Worm (Caenorhabditis elegans) whole organism, L4 larva: ENCODE data around the gene F13E6.2.

Source experiments
- ceh-82 ChIP-seq: sonication (generic microtip); optimal IDR thresholded peaks from 2 replicates; lab custom pipeline; 2017; ENCODE audit warnings: missing biosample characterization, missing genetic modification characterization
- ces-1 ChIP-seq: fragments of 150-350 bp; sonication (generic microtip); optimal IDR thresholded peaks from 4 replicates; lab custom pipeline; 2014; ENCODE audit warnings: missing biosample characterization, missing genetic modification reagents, missing genetic modification characterization
- lin-1 ChIP-seq: fragments of 200-800 bp; sonication (Bioruptor generic); IDR thresholded peaks from 2 replicates; pipeline ENCODE4 v1.3.6; 2022; ENCODE audit warnings: missing genetic modification reagents, missing genetic modification characterization, missing compliant biosample characterization
- lin-13 ChIP-seq: fragments of 150-350 bp; optimal IDR thresholded peaks from 2 replicates; lab custom pipeline; 2014; ENCODE audit warnings: missing biosample characterization, missing genetic modification reagents, missing genetic modification characterization
- lir-3 ChIP-seq: sonication (generic microtip); optimal IDR thresholded peaks from 2 replicates; lab custom pipeline; 2016; ENCODE audit warnings: mild to moderate bottlenecking, missing genetic modification characterization, missing compliant biosample characterization
- lsy-2 ChIP-seq, 2 experiments: fragments of 150-350 bp in 1 of 2; sonication (generic microtip) in 1 of 2; optimal IDR thresholded peaks; 2 replicates each; lab custom pipeline; 2014 to 2017; ENCODE audit warnings: missing biosample characterization in 2 of 2, missing genetic modification characterization in 2 of 2
- mep-1 ChIP-seq: fragments of 150-350 bp; sonication (generic microtip); optimal IDR thresholded peaks from 3 replicates; lab custom pipeline; 2014; ENCODE audit warnings: missing biosample characterization, missing genetic modification characterization
- pha-4 ChIP-seq, 2 experiments: fragments of 150-350 bp in 1 of 2; fragments of 200-800 bp in 1 of 2; sonication (Bioruptor generic) in 1 of 2; IDR thresholded peaks in 1 of 2; optimal IDR thresholded peaks in 1 of 2; 2 replicates each; pipeline versions ENCODE4 v1.3.6 to Lab custom; 2014 to 2022; ENCODE audit warnings: missing genetic modification characterization in 2 of 2, missing genetic modification reagents in 2 of 2, missing biosample characterization in 1 of 2, missing compliant biosample characterization in 1 of 2
- unc-39 ChIP-seq: sonication (generic microtip); optimal IDR thresholded peaks from 2 replicates; lab custom pipeline; 2017; ENCODE audit warnings: missing biosample characterization, missing genetic modification characterization

- TF ChIP-seq lin-13 (GFP tag; lab: Kevin White, UChicago) (no peak), lsy-2 (tag; optimal IDR thresholded peaks at IDR 0.05; lab: Kevin White, UChicago) (peak in 1 of 2 experiments; percentile 39), pha-4 (GFP tag; IDR thresholded peaks at IDR 0.05; lab: Robert Waterston, UW) (0 out of 2 replicates have a peak, but pooled peaks have one; percentile 14), pha-4 (tag; optimal IDR thresholded peaks at IDR 0.05; lab: Kevin White, UChicago) (no peak), unc-39 (no peak), lir-3 (tag; lab: Kevin White, UChicago) (no peak), ceh-82 (tag; lab: Kevin White, UChicago) (no peak), lin-1 (0 out of 2 replicates have a peak, but pooled peaks have one; percentile 14), ces-1 (no peak), mep-1 (peak; percentile 40)
These were observed 34.7 kb downstream of the F13E6.2 start for ce11 chrX:10639403-10639812.
